Worm (Caenorhabditis elegans) whole organism, L4 larva: ENCODE results near the gene nfya-1.
A peak's percentile ranks its signal among the peaks of the same experiment; 100 is the strongest.

Source experiments
- D1046.2 ChIP-seq: fragments of 200-800 bp; sonication (Bioruptor generic); IDR thresholded peaks from 2 replicates; pipeline ENCODE4 v1.3.6; 2022; ENCODE audit warnings: missing genetic modification characterization, missing compliant biosample characterization
- F26F4.8 ChIP-seq: fragments of 200-800 bp; sonication (Bioruptor generic); conservative IDR thresholded peaks from 2 replicates; pipeline ENCODE4 v1.3.6; 2022; ENCODE audit warnings: missing genetic modification characterization, missing compliant biosample characterization
- T20F7.1 ChIP-seq: fragments of 200-800 bp; sonication (Bioruptor generic); optimal IDR thresholded peaks from 2 replicates; lab custom pipeline; 2018; ENCODE audit warnings: mild to moderate bottlenecking, missing genetic modification characterization, missing compliant biosample characterization
- Y48G9A.11 ChIP-seq: fragments of 200-800 bp; sonication (Bioruptor generic); IDR thresholded peaks from 2 replicates; pipeline ENCODE4 v1.3.6; 2022; ENCODE audit warnings: missing genetic modification reagents, missing genetic modification characterization, missing compliant biosample characterization
- Y5F2A.4 ChIP-seq: fragments of 200-800 bp; sonication (Bioruptor generic); optimal IDR thresholded peaks from 2 replicates; lab custom pipeline; 2018; ENCODE audit warnings: mild to moderate bottlenecking, missing genetic modification characterization, missing compliant biosample characterization
- Y75B8A.6 ChIP-seq: fragments of 200-800 bp; sonication (Bioruptor generic); IDR thresholded peaks from 2 replicates; pipeline ENCODE4 v1.3.6; 2022; ENCODE audit warnings: missing genetic modification reagents, missing genetic modification characterization, missing compliant biosample characterization
- ZK337.2 ChIP-seq: fragments of 200-800 bp; sonication (Bioruptor generic); IDR thresholded peaks from 2 replicates; pipeline ENCODE4 v1.3.6; 2022; ENCODE audit warnings: missing genetic modification reagents, missing genetic modification characterization, missing compliant biosample characterization
- aly-2 ChIP-seq: sonication (generic microtip); optimal IDR thresholded peaks from 2 replicates; lab custom pipeline; 2018; ENCODE audit warnings: missing biosample characterization, missing genetic modification characterization
- ama-1 ChIP-seq: fragments of 150-350 bp; optimal IDR thresholded peaks from 2 replicates; lab custom pipeline; 2014; ENCODE audit warnings: inconsistent platforms, mixed read lengths
- ces-1 ChIP-seq: fragments of 150-350 bp; sonication (generic microtip); optimal IDR thresholded peaks from 4 replicates; lab custom pipeline; 2014; ENCODE audit warnings: missing biosample characterization, missing genetic modification reagents, missing genetic modification characterization
- daf-12 ChIP-seq: fragments of 150-350 bp; optimal IDR thresholded peaks from 2 replicates; lab custom pipeline; 2014; ENCODE audit warnings: missing biosample characterization, missing genetic modification reagents, missing genetic modification characterization
- daf-16 ChIP-seq, 3 experiments: sonication (generic microtip); optimal IDR thresholded peaks; 2 replicates each; lab custom pipeline; 2016 to 2017; ENCODE audit warnings: missing genetic modification characterization in 3 of 3, missing genetic modification reagents in 3 of 3, mild to moderate bottlenecking in 2 of 3, missing compliant biosample characterization in 2 of 3, missing biosample characterization in 1 of 3, moderate library complexity in 1 of 3
- daf-19 ChIP-seq: fragments of 200-800 bp; sonication (Bioruptor generic); conservative IDR thresholded peaks from 2 replicates; pipeline ENCODE4 v1.3.6; 2022; ENCODE audit warnings: missing genetic modification characterization, missing compliant biosample characterization
- daf-8 ChIP-seq: fragments of 200-800 bp; sonication (Bioruptor generic); IDR thresholded peaks from 2 replicates; pipeline ENCODE4 v1.3.6; 2022; ENCODE audit warnings: missing genetic modification characterization, missing compliant biosample characterization
- dmd-6 ChIP-seq: fragments of 200-800 bp; sonication (Bioruptor generic); IDR thresholded peaks from 2 replicates; pipeline ENCODE4 v1.3.6; 2022; ENCODE audit warnings: missing genetic modification reagents, missing genetic modification characterization, missing compliant biosample characterization
- dpl-1 ChIP-seq: fragments of 150-350 bp; optimal IDR thresholded peaks from 2 replicates; lab custom pipeline; 2014; ENCODE audit warnings: missing biosample characterization, missing genetic modification reagents, missing genetic modification characterization
- dve-1 ChIP-seq: sonication (generic microtip); optimal IDR thresholded peaks from 2 replicates; lab custom pipeline; 2017; ENCODE audit warnings: antibody characterized with exemption, mild to moderate bottlenecking, missing genetic modification characterization, missing compliant biosample characterization; ENCODE audit not compliant: insufficient read depth
- egl-27 ChIP-seq: sonication (generic microtip); optimal IDR thresholded peaks from 3 replicates; lab custom pipeline; 2017; ENCODE audit warnings: missing biosample characterization, missing genetic modification reagents, missing genetic modification characterization
- fkh-10 ChIP-seq: fragments of 150-350 bp; optimal IDR thresholded peaks from 2 replicates; lab custom pipeline; 2014; ENCODE audit warnings: missing biosample characterization, missing genetic modification reagents, missing genetic modification characterization
- hif-1 ChIP-seq, 2 experiments: sonication (generic microtip); optimal IDR thresholded peaks; 2 replicates each; lab custom pipeline; 2016 to 2017; ENCODE audit warnings: missing compliant biosample characterization in 2 of 2, missing genetic modification characterization in 2 of 2, missing genetic modification reagents in 2 of 2, missing genotype in 2 of 2, mild to moderate bottlenecking in 1 of 2
- hlh-30 ChIP-seq: sonication (generic microtip); optimal IDR thresholded peaks from 2 replicates; lab custom pipeline; 2017; ENCODE audit warnings: antibody characterized with exemption, mild to moderate bottlenecking, missing genetic modification characterization, missing compliant biosample characterization; ENCODE audit not compliant: insufficient read depth
- hmg-1.1 ChIP-seq: fragments of 200-800 bp; sonication (Bioruptor generic); IDR thresholded peaks from 2 replicates; pipeline ENCODE4 v1.3.6; 2022; ENCODE audit warnings: missing genetic modification reagents, missing genetic modification characterization, missing compliant biosample characterization
- jun-1 ChIP-seq: fragments of 150-350 bp; optimal IDR thresholded peaks from 2 replicates; lab custom pipeline; 2014; ENCODE audit warnings: missing biosample characterization, missing genetic modification reagents, missing genetic modification characterization
- lin-13 ChIP-seq: fragments of 150-350 bp; optimal IDR thresholded peaks from 2 replicates; lab custom pipeline; 2014; ENCODE audit warnings: missing biosample characterization, missing genetic modification reagents, missing genetic modification characterization
- lir-3 ChIP-seq: sonication (generic microtip); optimal IDR thresholded peaks from 2 replicates; lab custom pipeline; 2016; ENCODE audit warnings: mild to moderate bottlenecking, missing genetic modification characterization, missing compliant biosample characterization
- madf-5 ChIP-seq, 2 experiments: fragments of 200-800 bp; sonication (Bioruptor generic); IDR thresholded peaks; 2 replicates each; pipeline ENCODE4 v1.3.6; 2022; ENCODE audit warnings: missing compliant biosample characterization in 2 of 2, missing genetic modification characterization in 2 of 2
- mdt-29 ChIP-seq: fragments of 200-800 bp; sonication (Bioruptor generic); IDR thresholded peaks from 2 replicates; pipeline ENCODE4 v1.3.6; 2022; ENCODE audit warnings: missing genetic modification reagents, missing genetic modification characterization, missing compliant biosample characterization
- mep-1 ChIP-seq: fragments of 150-350 bp; sonication (generic microtip); optimal IDR thresholded peaks from 3 replicates; lab custom pipeline; 2014; ENCODE audit warnings: missing biosample characterization, missing genetic modification characterization
- mes-2 ChIP-seq: sonication (generic microtip); optimal IDR thresholded peaks from 2 replicates; lab custom pipeline; 2016; ENCODE audit warnings: missing genotype, mild to moderate bottlenecking, missing genetic modification characterization, missing compliant biosample characterization; ENCODE audit not compliant: poor library complexity, severe bottlenecking
- mxl-2 ChIP-seq: fragments of 200-800 bp; sonication (Bioruptor generic); conservative IDR thresholded peaks from 2 replicates; pipeline ENCODE4 v1.3.6; 2022; ENCODE audit warnings: missing genetic modification reagents, missing genetic modification characterization, missing compliant biosample characterization
- nhr-10 ChIP-seq: fragments of 150-350 bp; optimal IDR thresholded peaks from 2 replicates; lab custom pipeline; 2014; ENCODE audit warnings: missing biosample characterization, missing genetic modification characterization
- nhr-11 ChIP-seq: fragments of 150-350 bp; optimal IDR thresholded peaks from 2 replicates; lab custom pipeline; 2014; ENCODE audit warnings: missing biosample characterization, missing genetic modification characterization
- nhr-25 ChIP-seq: sonication (generic microtip); optimal IDR thresholded peaks from 2 replicates; lab custom pipeline; 2017; ENCODE audit warnings: missing genetic modification characterization, mild to moderate bottlenecking, missing compliant biosample characterization, antibody characterized with exemption, moderate library complexity, borderline replicate concordance; ENCODE audit not compliant: insufficient read depth
- nhr-6 ChIP-seq: fragments of 150-350 bp; optimal IDR thresholded peaks from 2 replicates; lab custom pipeline; 2014; ENCODE audit warnings: missing biosample characterization, missing genetic modification characterization
- nhr-77 ChIP-seq: fragments of 150-350 bp; optimal IDR thresholded peaks from 2 replicates; lab custom pipeline; 2014; ENCODE audit warnings: missing biosample characterization, missing genetic modification characterization
- pha-4 ChIP-seq, 2 experiments: fragments of 150-350 bp in 1 of 2; fragments of 200-800 bp in 1 of 2; sonication (Bioruptor generic) in 1 of 2; IDR thresholded peaks in 1 of 2; optimal IDR thresholded peaks in 1 of 2; 2 replicates each; pipeline versions ENCODE4 v1.3.6 to Lab custom; 2014 to 2022; ENCODE audit warnings: missing genetic modification characterization in 2 of 2, missing genetic modification reagents in 2 of 2, missing biosample characterization in 1 of 2, missing compliant biosample characterization in 1 of 2
- php-3 ChIP-seq: fragments of 200-800 bp; sonication (Bioruptor generic); IDR thresholded peaks from 2 replicates; pipeline ENCODE4 v1.3.6; 2022; ENCODE audit warnings: missing genetic modification reagents, missing genetic modification characterization, missing compliant biosample characterization
- pqm-1 ChIP-seq: sonication (generic microtip); optimal IDR thresholded peaks from 2 replicates; lab custom pipeline; 2017; ENCODE audit warnings: missing biosample characterization, missing genetic modification characterization
- snpc-4 ChIP-seq: fragments of 150-350 bp; optimal IDR thresholded peaks from 2 replicates; lab custom pipeline; 2014; ENCODE audit warnings: missing biosample characterization, missing genetic modification characterization
- spr-1 ChIP-seq: sonication (generic microtip); optimal IDR thresholded peaks from 2 replicates; lab custom pipeline; 2016; ENCODE audit warnings: mild to moderate bottlenecking, missing genetic modification characterization, missing compliant biosample characterization
- spr-3 ChIP-seq: fragments of 200-800 bp; sonication (Bioruptor generic); optimal IDR thresholded peaks from 2 replicates; lab custom pipeline; 2018; ENCODE audit warnings: mild to moderate bottlenecking, missing genetic modification characterization, missing compliant biosample characterization
- tag-97 ChIP-seq: fragments of 200-800 bp; sonication (Bioruptor generic); IDR thresholded peaks from 2 replicates; pipeline ENCODE4 v1.3.6; 2022; ENCODE audit warnings: missing genetic modification characterization, missing compliant biosample characterization
- unc-130 ChIP-seq: sonication (generic microtip); optimal IDR thresholded peaks from 2 replicates; lab custom pipeline; 2016; ENCODE audit warnings: missing genetic modification reagents, missing genetic modification characterization, missing compliant biosample characterization
- unc-39 ChIP-seq: sonication (generic microtip); optimal IDR thresholded peaks from 2 replicates; lab custom pipeline; 2017; ENCODE audit warnings: missing biosample characterization, missing genetic modification characterization
- vab-7 ChIP-seq: fragments of 200-800 bp; sonication (Bioruptor generic); IDR thresholded peaks from 2 replicates; pipeline ENCODE4 v1.3.6; 2022; ENCODE audit warnings: missing genetic modification reagents, missing genetic modification characterization, missing compliant biosample characterization
- zag-1 ChIP-seq: fragments of 150-350 bp; optimal IDR thresholded peaks from 2 replicates; lab custom pipeline; 2014; ENCODE audit warnings: missing biosample characterization, missing genetic modification characterization
- zfp-3 ChIP-seq: fragments of 200-800 bp; sonication (Bioruptor generic); conservative IDR thresholded peaks from 2 replicates; pipeline ENCODE4 v1.3.6; 2022; ENCODE audit warnings: missing genetic modification reagents, missing genetic modification characterization, missing compliant biosample characterization
- zip-11 ChIP-seq: fragments of 200-800 bp; sonication (Bioruptor generic); IDR thresholded peaks from 2 replicates; pipeline ENCODE4 v1.3.6; 2022; ENCODE audit warnings: missing genetic modification characterization, missing compliant biosample characterization
- zip-2 ChIP-seq: fragments of 150-350 bp; optimal IDR thresholded peaks from 2 replicates; lab custom pipeline; 2014; ENCODE audit warnings: missing biosample characterization, missing genetic modification characterization
- ztf-11 ChIP-seq: fragments of 150-350 bp; optimal IDR thresholded peaks from 2 replicates; lab custom pipeline; 2014; ENCODE audit warnings: missing biosample characterization, missing genetic modification characterization
- ztf-7 ChIP-seq: fragments of 150-350 bp; optimal IDR thresholded peaks from 2 replicates; lab custom pipeline; 2014; ENCODE audit warnings: missing biosample characterization, missing genetic modification characterization

Gene nfya-1

DNA sequence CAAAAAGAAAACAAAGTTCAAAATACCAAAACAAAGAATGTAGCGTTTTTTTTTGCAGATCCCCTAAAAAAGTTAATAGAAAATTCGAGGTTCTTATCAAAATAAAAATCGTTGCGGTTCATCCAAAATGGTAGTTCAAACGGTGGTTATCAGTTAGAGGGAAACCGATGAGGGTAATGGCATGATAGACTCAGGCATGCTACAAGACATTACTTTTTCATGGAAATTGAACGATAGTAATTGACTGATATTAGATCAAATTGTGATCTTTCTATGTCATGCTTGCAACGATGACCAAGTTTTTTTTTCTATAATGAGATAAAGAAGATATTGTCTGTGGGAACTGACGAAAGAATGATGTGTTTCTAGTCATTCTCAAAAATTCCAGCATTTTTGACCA, 17.9 kb upstream of the nfya-1 start (continued):
- TF ChIP-seq nhr-25 (tag; lab: Kevin White, UChicago): no peak
- TF ChIP-seq zag-1 (tag; lab: Kevin White, UChicago): no peak
- no peak for TF ChIP-seq tag-97
- no peak for TF ChIP-seq snpc-4 (tag; lab: Kevin White, UChicago)
- peak in 1 of 2 experiments; percentile 81 for TF ChIP-seq hif-1 (tag; optimal IDR thresholded peaks at IDR 0.05; lab: Kevin White, UChicago)
- no peak for TF ChIP-seq daf-8 (GFP tag; lab: Robert Waterston, UW)
- peak; percentile 91 for TF ChIP-seq pqm-1 (tag; lab: Kevin White, UChicago)
- TF ChIP-seq dmd-6 (GFP tag; lab: Robert Waterston, UW): peak; percentile 87
- TF ChIP-seq aly-2 (tag; lab: Kevin White, UChicago): no peak
- TF ChIP-seq dve-1 (tag; lab: Kevin White, UChicago): peak; percentile 75
- TF ChIP-seq spr-1: no peak
- no peak for TF ChIP-seq unc-130
- no peak for TF ChIP-seq nhr-6
- peak; percentile 7 for TF ChIP-seq mep-1 (tag; lab: Kevin White, UChicago)
- no peak for TF ChIP-seq ces-1 (GFP tag; lab: Kevin White, UChicago)
- peak; percentile 81 for TF ChIP-seq php-3 (GFP tag; lab: Robert Waterston, UW)
- no peak for TF ChIP-seq spr-3
- no peak for TF ChIP-seq lir-3 (tag; lab: Kevin White, UChicago)
- no peak for TF ChIP-seq ZK337.2
- TF ChIP-seq D1046.2: no peak
- no peak for TF ChIP-seq lin-13
- TF ChIP-seq Y48G9A.11 (GFP tag; lab: Robert Waterston, UW): no peak
- no peak for TF ChIP-seq nhr-10
- no peak for TF ChIP-seq ama-1
- TF ChIP-seq daf-16 (GFP tag; optimal IDR thresholded peaks at IDR 0.05; lab: Kevin White, UChicago): no peak
- peak; percentile 76 for TF ChIP-seq daf-16 (tag; optimal IDR thresholded peaks at IDR 0.05; lab: Kevin White, UChicago)
- no peak for TF ChIP-seq unc-39 (tag; lab: Kevin White, UChicago)
- no peak for TF ChIP-seq zfp-3
- no peak for TF ChIP-seq mxl-2 (GFP tag; lab: Robert Waterston, UW)
- no peak for TF ChIP-seq zip-11
- no peak for TF ChIP-seq F26F4.8 (GFP tag; lab: Robert Waterston, UW)
- no peak for TF ChIP-seq zip-2 (tag; lab: Kevin White, UChicago)
- TF ChIP-seq hmg-1.1: no peak
- no peak for TF ChIP-seq ztf-7
- TF ChIP-seq pha-4 (GFP tag; IDR thresholded peaks at IDR 0.05; lab: Robert Waterston, UW): no peak
- no peak for TF ChIP-seq pha-4 (tag; optimal IDR thresholded peaks at IDR 0.05; lab: Kevin White, UChicago)
- TF ChIP-seq mdt-29 (GFP tag; lab: Robert Waterston, UW): no peak
- TF ChIP-seq T20F7.1 (GFP tag; lab: Kevin White, UChicago): no peak
- no peak for TF ChIP-seq mes-2 (tag; lab: Kevin White, UChicago)
- no peak for TF ChIP-seq Y5F2A.4
- TF ChIP-seq nhr-77: peak; percentile 32
- TF ChIP-seq ztf-11 (tag; lab: Kevin White, UChicago): no peak
- no peak for TF ChIP-seq daf-19 (GFP tag; lab: Robert Waterston, UW)
- no peak for TF ChIP-seq daf-12 (tag; lab: Kevin White, UChicago)
- no peak for TF ChIP-seq dpl-1
- no peak for TF ChIP-seq jun-1 (tag; lab: Kevin White, UChicago)
- no peak for TF ChIP-seq fkh-10 (GFP tag; lab: Kevin White, UChicago)
- TF ChIP-seq Y75B8A.6: no peak
- no peak for TF ChIP-seq vab-7 (GFP tag; lab: Robert Waterston, UW)
- TF ChIP-seq nhr-11: no peak
- TF ChIP-seq hlh-30: peak; percentile 15
- no peak for TF ChIP-seq madf-5 (GFP tag; IDR thresholded peaks at IDR 0.05; lab: Robert Waterston, UW)
- TF ChIP-seq egl-27 (tag; lab: Kevin White, UChicago): no peak
